Worm (Caenorhabditis elegans) whole organism, mixed stage, embryonic: Measurements from ENCODE around the gene M03A1.3.

Source experiments
- M03D4.4 ChIP-seq: sonication (generic microtip); optimal IDR thresholded peaks from 2 replicates; lab custom pipeline; 2017; ENCODE audit warnings: mild to moderate bottlenecking, missing genetic modification characterization, missing compliant biosample characterization
- blmp-1 ChIP-seq: fragments of 150-350 bp; optimal IDR thresholded peaks from 2 replicates; lab custom pipeline; 2014; ENCODE audit warnings: missing biosample characterization, missing genetic modification characterization
- ceh-43 ChIP-seq: fragments of 200-800 bp; sonication (Bioruptor generic); optimal IDR thresholded peaks from 2 replicates; lab custom pipeline; 2018; ENCODE audit warnings: mild to moderate bottlenecking, missing genetic modification characterization, moderate library complexity, missing compliant biosample characterization
- ces-1 ChIP-seq: fragments of 150-350 bp; optimal IDR thresholded peaks from 2 replicates; lab custom pipeline; 2014; ENCODE audit warnings: missing biosample characterization, missing genetic modification reagents, missing genetic modification characterization
- cnd-1 ChIP-seq: fragments of 200-800 bp; sonication (Bioruptor generic); optimal IDR thresholded peaks from 2 replicates; lab custom pipeline; 2018; ENCODE audit warnings: mild to moderate bottlenecking, missing genetic modification characterization, missing compliant biosample characterization
- drap-1 ChIP-seq: fragments of 200-800 bp; sonication (Bioruptor generic); optimal IDR thresholded peaks from 3 replicates; lab custom pipeline; 2018; ENCODE audit warnings: mild to moderate bottlenecking, missing genetic modification characterization, missing compliant biosample characterization
- elt-1 ChIP-seq: sonication (generic microtip); optimal IDR thresholded peaks from 2 replicates; lab custom pipeline; 2017; ENCODE audit warnings: missing genetic modification characterization, mild to moderate bottlenecking, missing compliant biosample characterization, antibody characterized with exemption, moderate library complexity, borderline replicate concordance; ENCODE audit not compliant: insufficient read depth
- elt-3 ChIP-seq: fragments of 150-350 bp; optimal IDR thresholded peaks from 2 replicates; lab custom pipeline; 2014; ENCODE audit warnings: missing biosample characterization, missing genetic modification characterization
- ham-2 ChIP-seq: fragments of 200-800 bp; sonication (Bioruptor generic); optimal IDR thresholded peaks from 2 replicates; lab custom pipeline; 2018; ENCODE audit warnings: mild to moderate bottlenecking, missing genetic modification characterization, missing compliant biosample characterization
- hlh-1 ChIP-seq: fragments of 150-350 bp; optimal IDR thresholded peaks from 2 replicates; lab custom pipeline; 2014; ENCODE audit warnings: missing biosample characterization, missing genetic modification reagents, missing genetic modification characterization
- lin-32 ChIP-seq: fragments of 200-800 bp; sonication (Bioruptor generic); optimal IDR thresholded peaks from 2 replicates; lab custom pipeline; 2018; ENCODE audit warnings: mild to moderate bottlenecking, missing genetic modification characterization, missing compliant biosample characterization
- lsy-2 ChIP-seq: fragments of 150-350 bp; optimal IDR thresholded peaks from 2 replicates; lab custom pipeline; 2014; ENCODE audit warnings: missing biosample characterization, missing genetic modification characterization
- mab-5 ChIP-seq: fragments of 150-350 bp; optimal IDR thresholded peaks from 2 replicates; lab custom pipeline; 2014; ENCODE audit warnings: missing biosample characterization, missing genetic modification characterization
- mep-1 ChIP-seq: fragments of 150-350 bp; optimal IDR thresholded peaks from 2 replicates; lab custom pipeline; 2017; ENCODE audit warnings: missing biosample characterization, missing genetic modification reagents, missing genetic modification characterization, inconsistent platforms
- mls-2 ChIP-seq: sonication (generic microtip); optimal IDR thresholded peaks from 2 replicates; lab custom pipeline; 2016; ENCODE audit warnings: mild to moderate bottlenecking, missing genetic modification characterization, moderate library complexity, missing compliant biosample characterization
- nhr-12 ChIP-seq: fragments of 150-350 bp; optimal IDR thresholded peaks from 2 replicates; lab custom pipeline; 2014; ENCODE audit warnings: missing biosample characterization, missing genetic modification characterization
- nhr-2 ChIP-seq: fragments of 150-350 bp; optimal IDR thresholded peaks from 2 replicates; lab custom pipeline; 2014; ENCODE audit warnings: missing biosample characterization, missing genetic modification characterization
- nhr-76 ChIP-seq: sonication (generic microtip); optimal IDR thresholded peaks from 2 replicates; lab custom pipeline; 2017; ENCODE audit warnings: missing biosample characterization, missing genetic modification characterization
- pha-4 ChIP-seq: fragments of 150-350 bp; optimal IDR thresholded peaks from 2 replicates; lab custom pipeline; 2018; ENCODE audit warnings: missing biosample characterization, missing genetic modification reagents, missing genetic modification characterization
- sem-2 ChIP-seq: fragments of 200-800 bp; sonication (Bioruptor generic); optimal IDR thresholded peaks from 2 replicates; lab custom pipeline; 2018; ENCODE audit warnings: mild to moderate bottlenecking, missing genetic modification characterization, missing compliant biosample characterization
- snpc-4 ChIP-seq: fragments of 150-350 bp; optimal IDR thresholded peaks from 2 replicates; lab custom pipeline; 2014; ENCODE audit warnings: missing biosample characterization, missing genetic modification characterization
- sptf-1 ChIP-seq: sonication (generic microtip); optimal IDR thresholded peaks from 2 replicates; lab custom pipeline; 2017; ENCODE audit warnings: mild to moderate bottlenecking, missing genetic modification characterization, moderate library complexity, missing compliant biosample characterization
- tbx-8 ChIP-seq: fragments of 200-800 bp; sonication (Bioruptor generic); optimal IDR thresholded peaks from 2 replicates; lab custom pipeline; 2018; ENCODE audit warnings: mild to moderate bottlenecking, missing genetic modification characterization, moderate library complexity, missing compliant biosample characterization
- unc-120 ChIP-seq: sonication (generic microtip); optimal IDR thresholded peaks from 2 replicates; lab custom pipeline; 2017; ENCODE audit warnings: missing genetic modification characterization, missing compliant biosample characterization; ENCODE audit not compliant: poor library complexity, severe bottlenecking
- unc-62 ChIP-seq: fragments of 150-350 bp; optimal IDR thresholded peaks from 2 replicates; lab custom pipeline; 2014; ENCODE audit warnings: missing biosample characterization, missing genetic modification reagents, missing genetic modification characterization
- zip-8 ChIP-seq: fragments of 150-350 bp; optimal IDR thresholded peaks from 2 replicates; lab custom pipeline; 2014; ENCODE audit warnings: missing biosample characterization, missing genetic modification characterization
- ztf-11 ChIP-seq: fragments of 150-350 bp; optimal IDR thresholded peaks from 2 replicates; lab custom pipeline; 2014; ENCODE audit warnings: missing biosample characterization, missing genetic modification characterization

M03A1.3 gene

DNA sequence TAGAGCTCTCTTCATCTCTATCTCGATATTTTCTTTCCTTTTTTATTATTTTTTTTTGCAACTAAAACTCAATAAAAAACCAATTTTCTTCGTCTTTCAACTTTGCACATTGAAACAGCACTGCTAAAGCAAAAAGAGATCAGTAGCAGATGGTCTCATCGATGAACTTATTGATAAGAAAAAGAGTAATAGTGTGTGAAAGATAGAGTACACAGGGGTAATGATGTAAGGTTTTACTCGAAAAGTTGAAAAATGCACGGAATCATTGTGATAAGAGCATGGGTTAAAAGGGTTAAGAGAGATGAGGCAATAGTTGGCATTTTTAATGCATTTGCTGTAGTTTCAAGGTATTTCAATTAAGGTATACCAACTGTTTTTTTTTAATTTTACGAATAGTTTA lies 5.5 kb upstream of the M03A1.3 start:
- TF ChIP-seq sptf-1 (tag; lab: Kevin White, UChicago) (no peak), elt-1 (tag; lab: Kevin White, UChicago) (no peak), sem-2 (no peak), ces-1 (GFP tag; lab: Kevin White, UChicago) (no peak), mab-5 (tag; lab: Kevin White, UChicago) (no peak), tbx-8 (GFP tag; lab: Kevin White, UChicago) (no peak), unc-62 (no peak), drap-1 (GFP tag; lab: Kevin White, UChicago) (no peak), lsy-2 (no peak), zip-8 (no peak), pha-4 (tag; lab: Kevin White, UChicago) (no peak)
- TF ChIP-seq, all 35 proteins: peak for 0

DNA sequence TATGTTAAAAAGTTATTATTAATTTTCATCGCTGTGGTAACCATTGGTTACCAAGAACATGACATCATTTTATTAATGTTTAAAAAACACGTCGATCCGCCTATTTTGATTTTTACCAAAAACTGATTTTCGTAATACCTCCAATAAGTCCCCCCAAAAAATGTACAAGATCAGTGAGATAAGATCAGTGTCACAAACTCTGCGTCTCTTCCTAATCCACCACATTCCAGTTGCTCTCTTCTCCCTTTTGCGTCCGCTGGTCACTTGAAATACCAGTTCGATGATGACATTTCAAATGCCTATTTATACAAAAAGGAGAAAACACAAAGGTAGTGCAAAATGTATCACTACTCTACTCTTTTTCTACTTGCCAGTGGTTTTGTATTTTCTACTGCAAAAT lies 2.5 kb downstream of the M03A1.3 start, which contains the start of gene M03A1.8:
TSS of gene M03A1.8 (plus strand) at position 269 of the 400 bp plus-strand sequence.
- TF ChIP-seq sem-2 = no peak
- peak; percentile 61 for TF ChIP-seq elt-1 (tag; lab: Kevin White, UChicago)
- no peak for TF ChIP-seq snpc-4 (tag; lab: Kevin White, UChicago)
- TF ChIP-seq nhr-76 (tag; lab: Kevin White, UChicago) = no peak
- TF ChIP-seq lin-32 = no peak
- TF ChIP-seq unc-120 (tag; lab: Kevin White, UChicago) = no peak
- TF ChIP-seq blmp-1 (tag; lab: Kevin White, UChicago) = no peak
- TF ChIP-seq mls-2 = no peak
- no peak for TF ChIP-seq M03D4.4 (tag; lab: Kevin White, UChicago)

- peak; percentile 84 for TF ChIP-seq elt-3 (tag; lab: Kevin White, UChicago)
- TF ChIP-seq unc-62 = no peak
- TF ChIP-seq drap-1 (GFP tag; lab: Kevin White, UChicago) = no peak
Observed at ce11 chrII:4562503-4563000, 5.0 kb downstream of the M03A1.3 start, which contains the start of gene dao-2. TSS of gene dao-2 (plus strand) at chrII:4562950.

DNA sequence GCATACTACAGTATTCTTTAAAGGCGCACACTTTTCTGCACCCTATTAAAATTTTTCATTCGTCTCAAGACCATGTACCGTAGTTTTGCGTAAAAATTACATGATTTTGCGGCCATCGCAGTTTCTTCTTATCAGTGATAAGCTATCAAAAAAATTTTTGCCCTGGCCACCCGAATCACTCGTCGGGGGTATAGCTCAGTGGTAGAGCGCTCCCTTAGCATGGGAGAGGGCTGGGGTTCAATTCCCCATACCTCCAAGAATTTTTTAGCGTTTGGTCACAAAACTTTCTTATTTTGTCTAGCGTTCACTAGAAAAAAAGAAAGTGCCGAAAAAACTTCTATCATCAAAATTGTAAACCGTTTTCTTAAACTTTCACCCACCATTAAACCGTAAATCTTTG lies 7.6 kb downstream of the M03A1.3 start:
- TF ChIP-seq nhr-12 (no peak), mab-5 (tag; lab: Kevin White, UChicago) (no peak), elt-3 (tag; lab: Kevin White, UChicago) (no peak), zip-8 (no peak)

DNA sequence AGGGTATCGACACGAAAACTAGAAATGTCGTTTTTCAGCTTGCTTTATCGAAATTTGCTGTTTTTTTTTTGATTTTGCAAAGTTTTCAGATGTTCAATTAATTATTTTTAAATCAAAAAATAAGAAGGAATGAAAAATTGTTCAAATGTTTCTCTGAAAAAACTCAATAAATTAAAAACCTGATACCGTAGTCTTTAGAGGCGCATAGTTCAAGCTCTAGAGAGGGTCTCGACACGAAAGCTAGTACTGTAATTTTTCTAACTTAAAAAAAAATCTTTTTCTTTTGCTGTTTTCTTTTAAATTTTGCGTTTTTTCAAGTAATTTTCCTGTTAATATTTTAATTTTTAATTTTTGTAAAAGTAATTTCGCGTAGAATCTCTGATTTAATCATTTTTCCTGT lies 8.7 kb downstream of the M03A1.3 start:
- TF ChIP-seq nhr-76 (tag; lab: Kevin White, UChicago) = no peak
- TF ChIP-seq elt-1 (tag; lab: Kevin White, UChicago) = no peak
- TF ChIP-seq drap-1 (GFP tag; lab: Kevin White, UChicago) = no peak

- TF ChIP-seq hlh-1 (tag; lab: Kevin White, UChicago) (peak; percentile 66), nhr-2 (peak; percentile 2), cnd-1 (tag; lab: Kevin White, UChicago) (peak; percentile 13), unc-120 (tag; lab: Kevin White, UChicago) (peak; percentile 54), ceh-43 (GFP tag; lab: Kevin White, UChicago) (no peak), sptf-1 (tag; lab: Kevin White, UChicago) (peak; percentile 31), mep-1 (tag; lab: Kevin White, UChicago) (peak; percentile 6), mls-2 (no peak)
Observed at ce11 chrII:4571112-4571511, 13.5 kb downstream of the M03A1.3 start.

DNA sequence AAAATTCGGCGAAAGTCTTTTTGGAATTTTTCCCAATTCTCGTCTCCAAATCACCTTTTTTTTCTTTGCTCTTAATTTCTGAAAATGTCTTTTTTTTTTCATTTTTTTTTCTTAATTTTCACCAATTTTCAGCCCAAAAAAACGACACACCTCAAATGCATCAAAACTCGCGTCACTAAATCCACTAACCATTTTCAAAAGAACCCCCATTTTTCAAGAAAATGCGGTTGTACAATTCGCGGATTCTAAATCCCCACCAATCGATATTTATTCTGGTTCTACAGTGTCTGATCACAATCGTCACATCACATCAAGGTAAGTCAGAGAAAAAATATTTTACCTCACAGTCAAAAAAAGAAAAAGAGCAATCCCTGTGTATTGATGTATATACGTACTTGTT lies 14.3 kb downstream of the M03A1.3 start, which contains the start of gene vab-1:
TSS of gene vab-1 (plus strand) at position 133 of the 400 bp plus-strand sequence.
- TF ChIP-seq ham-2 (GFP tag; lab: Kevin White, UChicago) = no peak
- TF ChIP-seq ztf-11 = no peak
- no peak for TF ChIP-seq mep-1 (tag; lab: Kevin White, UChicago)
- TF ChIP-seq snpc-4 (tag; lab: Kevin White, UChicago) = no peak
- TF ChIP-seq drap-1 (GFP tag; lab: Kevin White, UChicago) = no peak
- TF ChIP-seq unc-62 = no peak
- no peak for TF ChIP-seq cnd-1 (tag; lab: Kevin White, UChicago)
- TF ChIP-seq nhr-2 = no peak
